Fruit fly (Drosophila melanogaster): Measurements from ENCODE around the gene alph.

alph gene

DNA sequence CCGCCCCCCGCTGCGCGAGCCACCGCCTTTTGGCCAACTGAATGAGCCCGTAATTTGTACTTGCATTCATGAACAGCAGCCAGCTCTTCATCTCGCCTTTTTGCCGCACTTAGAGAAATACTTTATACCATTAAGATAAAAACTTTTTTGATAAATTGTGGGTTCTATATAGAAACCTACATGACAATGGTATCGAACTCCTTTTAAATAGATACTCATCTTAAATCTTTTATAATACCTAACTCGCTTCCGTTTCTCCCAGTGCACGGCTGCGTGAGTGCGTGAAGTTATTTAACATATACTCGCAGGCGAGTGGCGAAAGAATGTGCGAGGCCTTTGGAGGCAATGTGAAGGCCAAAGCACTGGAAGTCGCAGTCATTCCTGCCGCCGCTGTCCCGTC lies 34.3 kb downstream of the alph start (continued):
- no peak; the same call in 2 of the 3 replicates for TF ChIP-seq CG14050 (GFP tag; IDR thresholded peaks at IDR 0.05)
- no peak for TF ChIP-seq cg (GFP tag; optimal IDR thresholded peaks at IDR 0.05)
- no peak for TF ChIP-seq Antp (GFP tag; optimal IDR thresholded peaks at IDR 0.05)
- no peak for TF ChIP-seq mam (GFP tag; optimal IDR thresholded peaks at IDR 0.05)
- no peak for TF ChIP-seq gsb-n (tag; optimal IDR thresholded peaks at IDR 0.05)
- no peak for TF ChIP-seq MTF-1 (GFP tag; optimal IDR thresholded peaks at IDR 0.05; ENCODE audit: borderline replicate concordance)
- no peak for TF ChIP-seq chinmo (GFP tag; IDR thresholded peaks at IDR 0.05; ENCODE audit: partially characterized antibody)
- peak in 1 of 2 experiments; percentile 44 for TF ChIP-seq bsh (GFP tag; optimal IDR thresholded peaks at IDR 0.05)
- peak; percentile 16 for TF ChIP-seq CG13296 (GFP tag; optimal IDR thresholded peaks at IDR 0.05)
- no peak for TF ChIP-seq CG17568 (GFP tag; optimal IDR thresholded peaks at IDR 0.05)
- no peak for TF ChIP-seq psq (GFP tag; optimal IDR thresholded peaks at IDR 0.05)
- TF ChIP-seq CG33557 (GFP tag; optimal IDR thresholded peaks at IDR 0.05): no peak
- no peak for TF ChIP-seq CG4820 (GFP tag; optimal IDR thresholded peaks at IDR 0.05)
- TF ChIP-seq wor (GFP tag; IDR thresholded peaks at IDR 0.05): no peak
- TF ChIP-seq Bteb2 (GFP tag; optimal IDR thresholded peaks at IDR 0.05): no peak
- TF ChIP-seq CG4424 (GFP tag; optimal IDR thresholded peaks at IDR 0.05): peak; percentile 45
- TF ChIP-seq ken (GFP tag; IDR thresholded peaks at IDR 0.05): 0 out of 3 replicates have a peak, but pooled peaks have one; percentile 21
- no peak for TF ChIP-seq CG8765 (GFP tag; IDR thresholded peaks at IDR 0.05)
- TF ChIP-seq Hey (tag; optimal IDR thresholded peaks at IDR 0.05): no peak
- no peak for TF ChIP-seq CG9932 (GFP tag; IDR thresholded peaks at IDR 0.05)
- TF ChIP-seq MBD-R2 (GFP tag; IDR thresholded peaks at IDR 0.05): no peak
- peak; percentile 25 for TF ChIP-seq scrt (GFP tag; optimal IDR thresholded peaks at IDR 0.05)
- peak; percentile 76 for TF ChIP-seq lab (GFP tag; optimal IDR thresholded peaks at IDR 0.05)
- TF ChIP-seq CG10321 (GFP tag; IDR thresholded peaks at IDR 0.05): no peak
- TF ChIP-seq CG8290 (GFP tag; optimal IDR thresholded peaks at IDR 0.05): no peak
- no peak for TF ChIP-seq CG8290 (tag; optimal IDR thresholded peaks at IDR 0.05)
- no peak for TF ChIP-seq NFAT (GFP tag; IDR thresholded peaks at IDR 0.05)
- TF ChIP-seq CG31441 (GFP tag; IDR thresholded peaks at IDR 0.05): peak; percentile 60
- no peak for TF ChIP-seq jing (GFP tag; optimal IDR thresholded peaks at IDR 0.05)
- TF ChIP-seq trh (GFP tag; optimal IDR thresholded peaks at IDR 0.05): no peak
- no peak for TF ChIP-seq ewg (GFP tag; optimal IDR thresholded peaks at IDR 0.05)
- TF ChIP-seq Nf-YA (GFP tag; IDR thresholded peaks at IDR 0.05): no peak
- no peak for TF ChIP-seq CG17612 (GFP tag; IDR thresholded peaks at IDR 0.05)
- TF ChIP-seq Ets65A (GFP tag): no peak
- no peak for TF ChIP-seq br (optimal IDR thresholded peaks at IDR 0.05)
- TF ChIP-seq Ptx1 (GFP tag; IDR thresholded peaks at IDR 0.05): peak; percentile 34
- TF ChIP-seq Ets97D (GFP tag; optimal IDR thresholded peaks at IDR 0.05): no peak
- TF ChIP-seq CG12769 (tag; optimal IDR thresholded peaks at IDR 0.05): no peak
- TF ChIP-seq Rx (GFP tag; IDR thresholded peaks at IDR 0.05): 0 out of 2 replicates have a peak, but pooled peaks have one; percentile 13
- TF ChIP-seq so (GFP tag; IDR thresholded peaks at IDR 0.05): no peak
- TF ChIP-seq zf30C (GFP tag; optimal IDR thresholded peaks at IDR 0.05): no peak
- no peak for TF ChIP-seq pb (GFP tag; optimal IDR thresholded peaks at IDR 0.05)
- no peak for TF ChIP-seq trem (tag; optimal IDR thresholded peaks at IDR 0.05)
- TF ChIP-seq Atf6 (GFP tag; IDR thresholded peaks at IDR 0.05): no peak
- peak; percentile 48; the same call in 1 of the 3 replicates for TF ChIP-seq dysf (GFP tag; IDR thresholded peaks at IDR 0.05)
- peak; percentile 55; the same call in 1 of the 2 replicates for TF ChIP-seq ara (GFP tag; IDR thresholded peaks at IDR 0.05)
- peak; percentile 14 for TF ChIP-seq fd96Cb (tag; optimal IDR thresholded peaks at IDR 0.05)
- no peak for TF ChIP-seq CG12659 (GFP tag; optimal IDR thresholded peaks at IDR 0.05)
- TF ChIP-seq zen (tag; optimal IDR thresholded peaks at IDR 0.05): peak; percentile 1
- peak; percentile 44 for TF ChIP-seq Fer3 (tag; optimal IDR thresholded peaks at IDR 0.05)
- TF ChIP-seq Side (GFP tag; optimal IDR thresholded peaks at IDR 0.05): no peak
- no peak for TF ChIP-seq CG4282 (GFP tag; optimal IDR thresholded peaks at IDR 0.05)
- TF ChIP-seq Sox100B (GFP tag; optimal IDR thresholded peaks at IDR 0.05): no peak

All from whole organism, embryonic.